Worm (Caenorhabditis elegans) whole organism, L4/young adult: ENCODE results near the gene B0303.4.

ENCODE experiments used
- W03F9.2 ChIP-seq: fragments of 150-350 bp; optimal IDR thresholded peaks from 2 replicates; lab custom pipeline; 2014; ENCODE audit warnings: missing biosample characterization, missing genetic modification characterization
- dao-5 ChIP-seq: sonication (generic microtip); optimal IDR thresholded peaks from 2 replicates; lab custom pipeline; 2016; ENCODE audit warnings: missing genotype, missing genetic modification characterization, moderate library complexity, missing compliant biosample characterization
- him-1 ChIP-seq: sonication (generic microtip); optimal IDR thresholded peaks from 2 replicates; lab custom pipeline; 2016; ENCODE audit warnings: missing genotype, missing genetic modification reagents, missing genetic modification characterization, missing compliant biosample characterization

DNA sequence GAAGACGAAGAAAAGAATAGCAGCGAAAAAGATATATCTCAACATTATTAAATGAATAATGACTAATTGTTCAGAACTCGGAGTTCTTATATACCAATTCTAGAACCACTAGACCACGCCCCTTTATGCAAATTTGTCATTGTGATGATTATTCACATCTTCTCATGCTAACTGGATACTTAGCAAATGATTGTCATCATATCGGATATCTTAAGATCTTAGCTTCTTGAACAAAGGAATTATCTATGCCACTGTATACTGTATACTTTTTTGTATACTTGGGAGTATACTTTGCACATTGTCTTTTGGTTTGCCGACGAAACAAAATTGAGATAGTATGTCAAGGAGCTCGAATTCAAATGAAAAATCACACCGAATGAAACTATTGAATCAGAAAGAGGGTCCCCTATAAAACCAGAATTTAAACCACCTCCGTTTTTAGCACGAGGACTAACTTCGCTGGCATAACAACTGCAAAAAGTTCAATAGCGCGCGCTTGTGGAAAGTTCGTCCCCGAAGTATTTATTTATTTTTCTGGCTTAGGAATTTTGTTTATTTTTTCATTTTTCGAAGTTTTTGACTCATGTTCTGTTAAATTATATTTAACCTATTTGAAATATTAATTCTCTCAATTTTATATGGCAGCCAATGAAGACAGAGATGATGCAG lies 10.8 kb downstream of the B0303.4 start, which contains the start of the genes sdz-1 and vps-33.1:
- TF ChIP-seq dao-5 (tag; lab: Kevin White, UChicago): no peak
- TF ChIP-seq him-1 (tag; lab: Kevin White, UChicago): no peak
- no peak for TF ChIP-seq W03F9.2 (tag; lab: Kevin White, UChicago)
